Worm (Caenorhabditis elegans) whole organism, young adult: ENCODE results near the gene K10G4.3.

Source experiments
- B0261.1 ChIP-seq: sonication (generic microtip); optimal IDR thresholded peaks from 2 replicates; lab custom pipeline; 2016; ENCODE audit warnings: mild to moderate bottlenecking, missing genetic modification characterization, moderate library complexity, missing compliant biosample characterization
- C06A6.2 ChIP-seq: fragments of 200-800 bp; sonication (Bioruptor generic); conservative IDR thresholded peaks from 2 replicates; pipeline ENCODE4 v1.3.6; 2022; ENCODE audit warnings: missing genetic modification characterization, missing compliant biosample characterization
- F52B5.7 ChIP-seq: sonication (generic microtip); optimal IDR thresholded peaks from 2 replicates; lab custom pipeline; 2016; ENCODE audit warnings: mild to moderate bottlenecking, missing genetic modification characterization, missing compliant biosample characterization
- K11D2.4 ChIP-seq: fragments of 200-800 bp; sonication (Bioruptor generic); IDR thresholded peaks from 2 replicates; pipeline ENCODE4 v1.3.6; 2022; ENCODE audit warnings: missing genetic modification reagents, missing genetic modification characterization, missing compliant biosample characterization
- T07F8.4 ChIP-seq: sonication (generic microtip); optimal IDR thresholded peaks from 2 replicates; lab custom pipeline; 2016; ENCODE audit warnings: mild to moderate bottlenecking, missing genetic modification characterization, moderate library complexity, missing compliant biosample characterization
- T26A5.8 ChIP-seq: sonication (generic microtip); optimal IDR thresholded peaks from 2 replicates; lab custom pipeline; 2016; ENCODE audit warnings: missing genetic modification characterization, missing compliant biosample characterization
- Y53G8AR.9 ChIP-seq: fragments of 200-800 bp; sonication (Bioruptor generic); conservative IDR thresholded peaks from 2 replicates; pipeline ENCODE4 v1.3.6; 2022; ENCODE audit warnings: missing genetic modification reagents, missing genetic modification characterization, missing compliant biosample characterization
- Y56A3A.18 ChIP-seq: fragments of 200-800 bp; sonication (Bioruptor generic); IDR thresholded peaks from 2 replicates; pipeline ENCODE4 v1.3.6; 2022; ENCODE audit warnings: missing genetic modification reagents, missing genetic modification characterization, missing compliant biosample characterization
- Y95B8A.8 ChIP-seq: fragments of 200-800 bp; sonication (Bioruptor generic); IDR thresholded peaks from 2 replicates; pipeline ENCODE4 v1.3.6; 2022; ENCODE audit warnings: missing genetic modification reagents, missing genetic modification characterization, missing compliant biosample characterization
- ama-1 ChIP-seq, 3 experiments: fragments of 150-350 bp in 1 of 3; sonication (generic microtip) in 2 of 3; optimal IDR thresholded peaks; 2 replicates each; lab custom pipeline; 2014 to 2018; ENCODE audit warnings: missing biosample characterization in 2 of 3, missing genetic modification characterization in 2 of 3, missing genetic modification reagents in 2 of 3
- aptf-3 ChIP-seq: fragments of 200-800 bp; sonication (Bioruptor generic); IDR thresholded peaks from 2 replicates; pipeline ENCODE4 v1.3.6; 2022; ENCODE audit warnings: missing genetic modification characterization, missing compliant biosample characterization
- athp-1 ChIP-seq: sonication (generic microtip); optimal IDR thresholded peaks from 2 replicates; lab custom pipeline; 2017; ENCODE audit warnings: mild to moderate bottlenecking, missing genetic modification characterization, missing compliant biosample characterization
- attf-3 ChIP-seq: fragments of 200-800 bp; sonication (Bioruptor generic); conservative IDR thresholded peaks from 2 replicates; pipeline ENCODE4 v1.3.6; 2022; ENCODE audit warnings: missing genetic modification reagents, missing genetic modification characterization, missing compliant biosample characterization
- chd-7 ChIP-seq: sonication (generic microtip); optimal IDR thresholded peaks from 2 replicates; lab custom pipeline; 2016; ENCODE audit warnings: mild to moderate bottlenecking, missing genetic modification characterization, moderate library complexity, missing compliant biosample characterization
- dpff-1 ChIP-seq: sonication (generic microtip); optimal IDR thresholded peaks from 2 replicates; lab custom pipeline; 2017; ENCODE audit warnings: mild to moderate bottlenecking, missing genetic modification characterization, missing compliant biosample characterization
- egl-18 ChIP-seq: fragments of 200-800 bp; sonication (Bioruptor generic); IDR thresholded peaks from 2 replicates; pipeline ENCODE4 v1.3.6; 2022; ENCODE audit warnings: missing genetic modification reagents, missing genetic modification characterization, missing compliant biosample characterization
- egl-44 ChIP-seq: fragments of 200-800 bp; sonication (Bioruptor generic); IDR thresholded peaks from 2 replicates; pipeline ENCODE4 v1.3.6; 2022; ENCODE audit warnings: missing genetic modification reagents, missing genetic modification characterization, missing compliant biosample characterization
- gei-17 ChIP-seq: fragments of 200-800 bp; sonication (Bioruptor generic); optimal IDR thresholded peaks from 2 replicates; lab custom pipeline; 2018; ENCODE audit warnings: mild to moderate bottlenecking, missing genetic modification characterization, missing compliant biosample characterization
- him-1 ChIP-seq: sonication (generic microtip); optimal IDR thresholded peaks from 2 replicates; lab custom pipeline; 2016; ENCODE audit warnings: missing genotype, missing genetic modification reagents, missing genetic modification characterization, missing compliant biosample characterization
- hlh-26 ChIP-seq: fragments of 200-800 bp; sonication (Bioruptor generic); conservative IDR thresholded peaks from 2 replicates; pipeline ENCODE4 v1.3.6; 2022; ENCODE audit warnings: missing genetic modification reagents, missing genetic modification characterization, missing compliant biosample characterization
- hmg-1.2 ChIP-seq: fragments of 200-800 bp; sonication (Bioruptor generic); IDR thresholded peaks from 2 replicates; pipeline ENCODE4 v1.3.6; 2022; ENCODE audit warnings: missing genetic modification reagents, missing genetic modification characterization, missing compliant biosample characterization
- hsf-1 ChIP-seq: fragments of 200-800 bp; sonication (Bioruptor generic); IDR thresholded peaks from 2 replicates; pipeline ENCODE4 v1.3.6; 2022; ENCODE audit warnings: missing genetic modification reagents, missing genetic modification characterization, missing compliant biosample characterization
- lag-1 ChIP-seq: fragments of 200-800 bp; sonication (Bioruptor generic); IDR thresholded peaks from 2 replicates; pipeline ENCODE4 v1.3.6; 2022; ENCODE audit warnings: missing genetic modification reagents, missing genetic modification characterization, missing compliant biosample characterization
- lin-40 ChIP-seq: sonication (generic microtip); optimal IDR thresholded peaks from 2 replicates; lab custom pipeline; 2016; ENCODE audit warnings: missing genetic modification characterization, mild to moderate bottlenecking, missing compliant biosample characterization, missing genotype, missing genetic modification reagents
- madf-3 ChIP-seq: fragments of 200-800 bp; sonication (Bioruptor generic); IDR thresholded peaks from 2 replicates; pipeline ENCODE4 v1.3.6; 2022; ENCODE audit warnings: missing genetic modification reagents, missing genetic modification characterization, missing compliant biosample characterization
- madf-8 ChIP-seq: fragments of 200-800 bp; sonication (Bioruptor generic); conservative IDR thresholded peaks from 2 replicates; pipeline ENCODE4 v1.3.6; 2022; ENCODE audit warnings: missing genetic modification reagents, missing genetic modification characterization, missing compliant biosample characterization
- mcd-1 ChIP-seq: fragments of 200-800 bp; sonication (Bioruptor generic); IDR thresholded peaks from 2 replicates; pipeline ENCODE4 v1.3.6; 2022; ENCODE audit warnings: missing genetic modification reagents, missing genetic modification characterization, missing compliant biosample characterization
- mel-28 ChIP-seq: sonication (generic microtip); optimal IDR thresholded peaks from 2 replicates; lab custom pipeline; 2016; ENCODE audit warnings: borderline replicate concordance, mild to moderate bottlenecking, missing genetic modification characterization, missing compliant biosample characterization
- mes-4 ChIP-seq: sonication (generic microtip); optimal IDR thresholded peaks from 2 replicates; lab custom pipeline; 2016; ENCODE audit warnings: missing genotype, missing genetic modification characterization, missing compliant biosample characterization
- nfya-1 ChIP-seq: sonication (generic microtip); optimal IDR thresholded peaks from 2 replicates; lab custom pipeline; 2017; ENCODE audit warnings: antibody characterized with exemption, missing compliant biosample characterization, missing genetic modification characterization, borderline replicate concordance; ENCODE audit not compliant: insufficient read depth
- nhr-120 ChIP-seq: fragments of 200-800 bp; sonication (Bioruptor generic); IDR thresholded peaks from 2 replicates; pipeline ENCODE4 v1.3.6; 2022; ENCODE audit warnings: missing genetic modification characterization, missing compliant biosample characterization
- nhr-179 ChIP-seq: sonication (generic microtip); optimal IDR thresholded peaks from 2 replicates; lab custom pipeline; 2016; ENCODE audit warnings: mild to moderate bottlenecking, missing genetic modification characterization, missing compliant biosample characterization
- nhr-27 ChIP-seq: fragments of 200-800 bp; sonication (Bioruptor generic); optimal IDR thresholded peaks from 2 replicates; lab custom pipeline; 2018; ENCODE audit warnings: mild to moderate bottlenecking, missing genetic modification characterization, moderate library complexity, missing compliant biosample characterization
- nhr-90 ChIP-seq: sonication (generic microtip); optimal IDR thresholded peaks from 2 replicates; lab custom pipeline; 2016; ENCODE audit warnings: missing genotype, mild to moderate bottlenecking, missing genetic modification characterization, missing compliant biosample characterization
- rcor-1 ChIP-seq: fragments of 200-800 bp; sonication (Bioruptor generic); IDR thresholded peaks from 2 replicates; pipeline ENCODE4 v1.3.6; 2022; ENCODE audit warnings: missing genetic modification reagents, missing genetic modification characterization, missing compliant biosample characterization
- snpc-3.4 ChIP-seq: sonication (generic microtip); optimal IDR thresholded peaks from 2 replicates; lab custom pipeline; 2017; ENCODE audit warnings: missing genetic modification characterization, mild to moderate bottlenecking, missing compliant biosample characterization, antibody characterized with exemption, moderate library complexity, missing genotype, missing genetic modification reagents
- somi-1 ChIP-seq: fragments of 200-800 bp; sonication (Bioruptor generic); optimal IDR thresholded peaks from 2 replicates; lab custom pipeline; 2018; ENCODE audit warnings: mild to moderate bottlenecking, missing genetic modification characterization, missing compliant biosample characterization
- unc-130 ChIP-seq: sonication (generic microtip); optimal IDR thresholded peaks from 2 replicates; lab custom pipeline; 2016; ENCODE audit warnings: missing genetic modification reagents, missing genetic modification characterization, missing compliant biosample characterization
- xnd-1 ChIP-seq: sonication (generic microtip); optimal IDR thresholded peaks from 2 replicates; lab custom pipeline; 2016; ENCODE audit warnings: missing genotype, missing genetic modification reagents, missing genetic modification characterization, missing compliant biosample characterization
- zim-3 ChIP-seq: sonication (generic microtip); optimal IDR thresholded peaks from 2 replicates; lab custom pipeline; 2017; ENCODE audit warnings: mild to moderate bottlenecking, missing genetic modification characterization, moderate library complexity, missing compliant biosample characterization
- ztf-3 ChIP-seq: fragments of 200-800 bp; sonication (Bioruptor generic); optimal IDR thresholded peaks from 2 replicates; lab custom pipeline; 2018; ENCODE audit warnings: mild to moderate bottlenecking, missing genetic modification characterization, missing compliant biosample characterization
- ztf-6 ChIP-seq: fragments of 200-800 bp; sonication (Bioruptor generic); IDR thresholded peaks from 2 replicates; pipeline ENCODE4 v1.3.6; 2022; ENCODE audit warnings: missing genetic modification reagents, missing genetic modification characterization, missing compliant biosample characterization

The K10G4.3 gene

DNA sequence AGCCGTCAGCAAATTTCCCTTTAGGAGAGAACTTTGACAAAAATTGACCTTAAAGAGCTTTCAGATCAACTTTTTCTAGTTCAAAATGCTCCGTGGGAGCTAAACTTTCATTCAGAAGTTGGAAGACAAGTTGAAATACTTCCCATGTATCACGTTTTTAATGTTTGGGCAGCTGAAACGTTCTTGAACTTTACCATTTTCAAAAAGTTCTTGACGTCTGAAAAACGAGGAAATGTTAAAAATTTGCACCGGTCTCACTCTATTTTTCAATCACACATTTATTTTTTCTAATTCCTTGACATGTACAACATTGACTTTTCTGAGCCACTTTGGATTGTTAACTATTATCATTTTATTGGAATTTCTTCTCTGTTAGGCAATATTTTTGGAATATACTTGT, 38.0 kb upstream of the K10G4.3 start, which contains the start of gene sri-70:
Gene sri-70 (plus strand): TSS at position 301 of the 400 bp plus-strand sequence.
- TF ChIP-seq hlh-26 (GFP tag; lab: Robert Waterston, UW) (no peak), gei-17 (no peak), T26A5.8 (no peak), C06A6.2 (GFP tag; lab: Robert Waterston, UW) (no peak), chd-7 (tag; lab: Kevin White, UChicago) (no peak), nfya-1 (tag; lab: Kevin White, UChicago) (no peak), ztf-6 (GFP tag; lab: Robert Waterston, UW) (no peak), nhr-27 (tag; lab: Kevin White, UChicago) (no peak), zim-3 (tag; lab: Kevin White, UChicago) (no peak), unc-130 (no peak), lin-40 (tag; lab: Kevin White, UChicago) (no peak), ztf-3 (GFP tag; lab: Kevin White, UChicago) (no peak), xnd-1 (tag; lab: Kevin White, UChicago) (no peak), Y56A3A.18 (GFP tag; lab: Robert Waterston, UW) (no peak)
- TF ChIP-seq, all 124 proteins: peak for 0

DNA sequence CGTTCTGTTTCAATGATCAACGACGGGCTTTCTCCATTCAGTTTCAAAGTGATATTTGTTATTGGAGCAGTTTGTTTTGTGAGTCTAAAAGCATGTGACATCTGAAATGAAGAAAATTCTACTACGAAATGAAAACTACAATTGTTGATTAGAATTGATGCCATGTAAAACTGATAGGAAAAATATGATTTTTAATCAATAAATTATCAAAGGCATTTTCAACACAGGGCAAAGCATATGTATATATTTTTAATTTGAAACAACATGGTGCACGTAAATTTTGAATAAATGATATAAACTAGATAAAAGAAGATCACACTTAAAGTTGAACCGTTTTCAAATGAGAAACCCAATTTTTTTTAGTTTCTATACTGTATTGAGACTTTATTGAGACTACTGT, 36.6 kb upstream of the K10G4.3 start, which contains the start of gene K10G4.5:
Gene K10G4.5 (minus strand): TSS at position 101 of the 400 bp plus-strand sequence.
- TF ChIP-seq nhr-120 (GFP tag; lab: Robert Waterston, UW): no peak
- TF ChIP-seq egl-18 (GFP tag; lab: Robert Waterston, UW): no peak
- TF ChIP-seq B0261.1 (tag; lab: Kevin White, UChicago): no peak
- no peak for TF ChIP-seq somi-1 (GFP tag; lab: Kevin White, UChicago)
- TF ChIP-seq Y95B8A.8: no peak
- no peak for TF ChIP-seq gei-17
- TF ChIP-seq mcd-1 (GFP tag; lab: Robert Waterston, UW): no peak
- TF ChIP-seq F52B5.7 (tag; lab: Kevin White, UChicago): no peak
- TF ChIP-seq rcor-1 (GFP tag; lab: Robert Waterston, UW): no peak
- TF ChIP-seq mes-4 (tag; lab: Kevin White, UChicago): no peak
- no peak for TF ChIP-seq lag-1
- no peak for TF ChIP-seq dpff-1 (tag; lab: Kevin White, UChicago)

DNA sequence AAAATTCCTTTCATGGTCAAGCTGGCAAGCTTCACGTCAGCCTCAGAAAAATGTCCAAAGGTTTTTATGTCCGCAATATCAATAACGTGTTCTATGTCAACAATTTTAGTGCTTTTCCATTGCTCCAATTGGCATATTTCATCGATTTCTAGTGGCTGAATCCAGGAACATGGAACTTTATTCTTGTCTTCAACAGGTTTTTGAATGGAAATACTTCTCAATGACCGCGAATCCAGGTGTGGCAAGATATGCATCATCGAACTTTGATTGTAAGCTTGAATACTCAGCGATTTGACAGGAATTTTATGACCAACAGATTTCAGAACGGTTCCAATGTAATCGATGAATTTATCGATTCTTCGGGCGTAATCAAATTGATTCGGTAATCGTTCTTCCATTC, 33.9 kb upstream of the K10G4.3 start:
- TF ChIP-seq hmg-1.2 (GFP tag; lab: Robert Waterston, UW) (no peak), madf-3 (GFP tag; lab: Robert Waterston, UW) (no peak), snpc-3.4 (tag; lab: Kevin White, UChicago) (no peak), aptf-3 (GFP tag; lab: Robert Waterston, UW) (no peak), nhr-90 (tag; lab: Kevin White, UChicago) (no peak), rcor-1 (GFP tag; lab: Robert Waterston, UW) (no peak), Y53G8AR.9 (no peak), nhr-179 (tag; lab: Kevin White, UChicago) (no peak), xnd-1 (tag; lab: Kevin White, UChicago) (no peak), madf-8 (GFP tag; lab: Robert Waterston, UW) (no peak)

DNA sequence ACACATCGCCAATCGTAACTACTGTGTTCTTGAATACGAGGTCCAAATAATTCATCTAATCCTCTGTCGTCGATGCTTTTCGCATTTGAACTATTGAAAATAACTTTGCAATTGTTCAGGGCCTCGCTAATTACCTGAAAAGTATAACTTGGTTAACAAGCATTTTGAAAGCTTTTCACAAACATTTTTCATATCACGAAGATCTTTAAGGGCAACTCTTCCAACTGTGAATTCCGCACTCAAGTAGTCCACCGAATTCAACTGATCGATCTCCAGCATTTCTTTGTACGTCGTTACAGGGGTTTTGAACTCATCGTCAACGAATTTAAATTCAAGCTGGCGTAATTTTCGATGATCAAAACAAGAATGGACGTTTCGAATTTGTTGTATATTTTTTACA, 31.7 kb upstream of the K10G4.3 start:
- TF ChIP-seq xnd-1 (tag; lab: Kevin White, UChicago) (no peak), ama-1 (optimal IDR thresholded peaks at IDR 0.05; lab: Kevin White, UChicago) (no peak), ama-1 (GFP tag; optimal IDR thresholded peaks at IDR 0.05; lab: Kevin White, UChicago) (no peak), athp-1 (tag; lab: Kevin White, UChicago) (no peak), egl-44 (GFP tag; lab: Robert Waterston, UW) (no peak), him-1 (tag; lab: Kevin White, UChicago) (no peak), hsf-1 (GFP tag; lab: Robert Waterston, UW) (no peak), mel-28 (tag; lab: Kevin White, UChicago) (no peak), T07F8.4 (tag; lab: Kevin White, UChicago) (no peak), F52B5.7 (tag; lab: Kevin White, UChicago) (no peak), nfya-1 (tag; lab: Kevin White, UChicago) (no peak), K11D2.4 (GFP tag; lab: Robert Waterston, UW) (no peak), attf-3 (GFP tag; lab: Robert Waterston, UW) (no peak)
